Worm (Caenorhabditis elegans) whole organism, L4 larva: ENCODE measurements around the gene Y53C12A.7.

Experiments used
- F26F4.8 ChIP-seq: fragments of 200-800 bp; sonication (Bioruptor generic); conservative IDR thresholded peaks from 2 replicates; pipeline ENCODE4 v1.3.6; 2022; ENCODE audit warnings: missing genetic modification characterization, missing compliant biosample characterization
- R02D3.7 ChIP-seq: fragments of 150-350 bp; sonication (generic microtip); optimal IDR thresholded peaks from 3 replicates; lab custom pipeline; 2014; ENCODE audit warnings: missing biosample characterization, missing genetic modification characterization
- T20F7.1 ChIP-seq: fragments of 200-800 bp; sonication (Bioruptor generic); optimal IDR thresholded peaks from 2 replicates; lab custom pipeline; 2018; ENCODE audit warnings: mild to moderate bottlenecking, missing genetic modification characterization, missing compliant biosample characterization
- T26A8.4 ChIP-seq: fragments of 200-800 bp; sonication (Bioruptor generic); IDR thresholded peaks from 2 replicates; pipeline ENCODE4 v1.3.6; 2022; ENCODE audit warnings: missing genetic modification characterization, missing compliant biosample characterization
- Y48G9A.11 ChIP-seq: fragments of 200-800 bp; sonication (Bioruptor generic); IDR thresholded peaks from 2 replicates; pipeline ENCODE4 v1.3.6; 2022; ENCODE audit warnings: missing genetic modification reagents, missing genetic modification characterization, missing compliant biosample characterization
- Y5F2A.4 ChIP-seq: fragments of 200-800 bp; sonication (Bioruptor generic); optimal IDR thresholded peaks from 2 replicates; lab custom pipeline; 2018; ENCODE audit warnings: mild to moderate bottlenecking, missing genetic modification characterization, missing compliant biosample characterization
- Y75B8A.6 ChIP-seq: fragments of 200-800 bp; sonication (Bioruptor generic); IDR thresholded peaks from 2 replicates; pipeline ENCODE4 v1.3.6; 2022; ENCODE audit warnings: missing genetic modification reagents, missing genetic modification characterization, missing compliant biosample characterization
- ZK546.5 ChIP-seq, 2 experiments: sonication (generic microtip); optimal IDR thresholded peaks; 2 replicates each; lab custom pipeline; 2017; ENCODE audit warnings: missing biosample characterization in 2 of 2, missing genetic modification characterization in 2 of 2
- aha-1 ChIP-seq: fragments of 150-350 bp; peaks from one replicate; lab custom pipeline; 2014; ENCODE audit warnings: missing biosample characterization, missing genetic modification characterization
- attf-4 ChIP-seq: sonication (generic microtip); optimal IDR thresholded peaks from 3 replicates; lab custom pipeline; 2017; ENCODE audit warnings: missing biosample characterization, missing genetic modification characterization
- ceh-44 ChIP-seq: fragments of 200-800 bp; sonication (Bioruptor generic); IDR thresholded peaks from 2 replicates; pipeline ENCODE4 v1.3.6; 2022; ENCODE audit warnings: missing genetic modification reagents, missing genetic modification characterization, missing compliant biosample characterization
- ces-1 ChIP-seq: fragments of 150-350 bp; sonication (generic microtip); optimal IDR thresholded peaks from 4 replicates; lab custom pipeline; 2014; ENCODE audit warnings: missing biosample characterization, missing genetic modification reagents, missing genetic modification characterization
- cey-2 ChIP-seq: sonication (generic microtip); optimal IDR thresholded peaks from 3 replicates; lab custom pipeline; 2017; ENCODE audit warnings: missing genetic modification characterization, mild to moderate bottlenecking, missing compliant biosample characterization, antibody characterized with exemption, borderline replicate concordance; ENCODE audit not compliant: insufficient read depth
- ctbp-1 ChIP-seq: fragments of 200-800 bp; sonication (Bioruptor generic); IDR thresholded peaks from 2 replicates; pipeline ENCODE4 v1.3.6; 2022; ENCODE audit warnings: missing genetic modification reagents, missing genetic modification characterization, missing compliant biosample characterization
- dmd-6 ChIP-seq: fragments of 200-800 bp; sonication (Bioruptor generic); IDR thresholded peaks from 2 replicates; pipeline ENCODE4 v1.3.6; 2022; ENCODE audit warnings: missing genetic modification reagents, missing genetic modification characterization, missing compliant biosample characterization
- egl-27 ChIP-seq: sonication (generic microtip); optimal IDR thresholded peaks from 3 replicates; lab custom pipeline; 2017; ENCODE audit warnings: missing biosample characterization, missing genetic modification reagents, missing genetic modification characterization
- egl-43 ChIP-seq: fragments of 200-800 bp; sonication (Bioruptor generic); IDR thresholded peaks from 2 replicates; pipeline ENCODE4 v1.3.6; 2022; ENCODE audit warnings: missing genetic modification reagents, missing genetic modification characterization, missing compliant biosample characterization
- fkh-10 ChIP-seq: fragments of 150-350 bp; optimal IDR thresholded peaks from 2 replicates; lab custom pipeline; 2014; ENCODE audit warnings: missing biosample characterization, missing genetic modification reagents, missing genetic modification characterization
- gei-8 ChIP-seq: fragments of 200-800 bp; sonication (Bioruptor generic); optimal IDR thresholded peaks from 2 replicates; lab custom pipeline; 2018; ENCODE audit warnings: mild to moderate bottlenecking, missing genetic modification characterization, missing compliant biosample characterization
- hlh-11 ChIP-seq: fragments of 200-800 bp; sonication (Bioruptor generic); optimal IDR thresholded peaks from 2 replicates; lab custom pipeline; 2018; ENCODE audit warnings: mild to moderate bottlenecking, missing genetic modification characterization, missing compliant biosample characterization
- hmg-1.1 ChIP-seq: fragments of 200-800 bp; sonication (Bioruptor generic); IDR thresholded peaks from 2 replicates; pipeline ENCODE4 v1.3.6; 2022; ENCODE audit warnings: missing genetic modification reagents, missing genetic modification characterization, missing compliant biosample characterization
- lin-13 ChIP-seq: fragments of 150-350 bp; optimal IDR thresholded peaks from 2 replicates; lab custom pipeline; 2014; ENCODE audit warnings: missing biosample characterization, missing genetic modification reagents, missing genetic modification characterization
- lin-15B ChIP-seq: fragments of 150-350 bp; sonication (generic microtip); optimal IDR thresholded peaks from 3 replicates; lab custom pipeline; 2014; ENCODE audit warnings: missing biosample characterization, missing genetic modification characterization
- lin-29 ChIP-seq: fragments of 200-800 bp; sonication (Bioruptor generic); IDR thresholded peaks from 2 replicates; pipeline ENCODE4 v1.3.6; 2022; ENCODE audit warnings: missing genetic modification reagents, missing genetic modification characterization, missing compliant biosample characterization
- lsy-2 ChIP-seq, 2 experiments: fragments of 150-350 bp in 1 of 2; sonication (generic microtip) in 1 of 2; optimal IDR thresholded peaks; 2 replicates each; lab custom pipeline; 2014 to 2017; ENCODE audit warnings: missing biosample characterization in 2 of 2, missing genetic modification characterization in 2 of 2
- madf-9 ChIP-seq: fragments of 200-800 bp; sonication (Bioruptor generic); conservative IDR thresholded peaks from 2 replicates; pipeline ENCODE4 v1.3.6; 2022; ENCODE audit warnings: missing genetic modification reagents, missing genetic modification characterization, missing compliant biosample characterization
- mep-1 ChIP-seq: fragments of 150-350 bp; sonication (generic microtip); optimal IDR thresholded peaks from 3 replicates; lab custom pipeline; 2014; ENCODE audit warnings: missing biosample characterization, missing genetic modification characterization
- nhr-10 ChIP-seq: fragments of 150-350 bp; optimal IDR thresholded peaks from 2 replicates; lab custom pipeline; 2014; ENCODE audit warnings: missing biosample characterization, missing genetic modification characterization
- nhr-102 ChIP-seq: sonication (generic microtip); optimal IDR thresholded peaks from 2 replicates; lab custom pipeline; 2016; ENCODE audit warnings: mild to moderate bottlenecking, missing genetic modification characterization, moderate library complexity, missing compliant biosample characterization
- nhr-11 ChIP-seq: fragments of 150-350 bp; optimal IDR thresholded peaks from 2 replicates; lab custom pipeline; 2014; ENCODE audit warnings: missing biosample characterization, missing genetic modification characterization
- nhr-41 ChIP-seq: fragments of 200-800 bp; sonication (Bioruptor generic); IDR thresholded peaks from 2 replicates; pipeline ENCODE4 v1.3.6; 2022; ENCODE audit warnings: missing genetic modification reagents, missing genetic modification characterization, missing compliant biosample characterization
- nhr-76 ChIP-seq: fragments of 150-350 bp; optimal IDR thresholded peaks from 2 replicates; lab custom pipeline; 2014; ENCODE audit warnings: missing biosample characterization, missing genetic modification characterization
- php-3 ChIP-seq: fragments of 200-800 bp; sonication (Bioruptor generic); IDR thresholded peaks from 2 replicates; pipeline ENCODE4 v1.3.6; 2022; ENCODE audit warnings: missing genetic modification reagents, missing genetic modification characterization, missing compliant biosample characterization
- rbr-2 ChIP-seq: sonication (generic microtip); optimal IDR thresholded peaks from 2 replicates; lab custom pipeline; 2016; ENCODE audit warnings: missing genotype, missing genetic modification characterization, missing compliant biosample characterization
- saeg-2 ChIP-seq: fragments of 200-800 bp; sonication (Bioruptor generic); IDR thresholded peaks from 2 replicates; pipeline ENCODE4 v1.3.6; 2022; ENCODE audit warnings: missing genetic modification reagents, missing genetic modification characterization, missing compliant biosample characterization
- skn-1 ChIP-seq: fragments of 150-350 bp; optimal IDR thresholded peaks from 2 replicates; lab custom pipeline; 2014; ENCODE audit warnings: missing biosample characterization, missing genetic modification characterization
- tag-97 ChIP-seq: fragments of 200-800 bp; sonication (Bioruptor generic); IDR thresholded peaks from 2 replicates; pipeline ENCODE4 v1.3.6; 2022; ENCODE audit warnings: missing genetic modification characterization, missing compliant biosample characterization
- tra-1 ChIP-seq: fragments of 200-800 bp; sonication (Bioruptor generic); IDR thresholded peaks from 2 replicates; pipeline ENCODE4 v1.3.6; 2022; ENCODE audit warnings: missing genetic modification reagents, missing genetic modification characterization, missing compliant biosample characterization
- unc-130 ChIP-seq: sonication (generic microtip); optimal IDR thresholded peaks from 2 replicates; lab custom pipeline; 2016; ENCODE audit warnings: missing genetic modification reagents, missing genetic modification characterization, missing compliant biosample characterization
- unc-39 ChIP-seq: sonication (generic microtip); optimal IDR thresholded peaks from 2 replicates; lab custom pipeline; 2017; ENCODE audit warnings: missing biosample characterization, missing genetic modification characterization
- unc-62 ChIP-seq, 3 experiments: fragments of 150-350 bp in 1 of 3; sonication (generic microtip); optimal IDR thresholded peaks in 2 of 3; peaks in 1 of 3; 1 replicate in 1 of 3; 2 replicates in 2 of 3; lab custom pipeline; 2014 to 2017; ENCODE audit warnings: missing biosample characterization in 3 of 3, missing genetic modification characterization in 3 of 3, missing genetic modification reagents in 3 of 3, missing genotype in 1 of 3
- zfp-3 ChIP-seq: fragments of 200-800 bp; sonication (Bioruptor generic); conservative IDR thresholded peaks from 2 replicates; pipeline ENCODE4 v1.3.6; 2022; ENCODE audit warnings: missing genetic modification reagents, missing genetic modification characterization, missing compliant biosample characterization
- zip-2 ChIP-seq: fragments of 150-350 bp; optimal IDR thresholded peaks from 2 replicates; lab custom pipeline; 2014; ENCODE audit warnings: missing biosample characterization, missing genetic modification characterization

Gene Y53C12A.7

ce11 chrII:9724464-9724863, 24.1 kb downstream of the Y53C12A.7 start, which contains the start of gene cutl-2:
TSS of gene cutl-2 (minus strand) at chrII:9724673.
- no peak for TF ChIP-seq rbr-2 (tag; lab: Kevin White, UChicago)
- TF ChIP-seq unc-62 (GFP tag; optimal IDR thresholded peaks at IDR 0.05 in 1 of 2; lab: Kevin White, UChicago) = peak in 1 of 2 experiments; percentile 36
- TF ChIP-seq unc-62 (tag; optimal IDR thresholded peaks at IDR 0.05; lab: Kevin White, UChicago) = no peak

ce11 chrII:9725056-9725455, 24.7 kb downstream of the Y53C12A.7 start:
- TF ChIP-seq egl-27 (no peak), aha-1 (tag; lab: Kevin White, UChicago) (peak; percentile 16)

DNA sequence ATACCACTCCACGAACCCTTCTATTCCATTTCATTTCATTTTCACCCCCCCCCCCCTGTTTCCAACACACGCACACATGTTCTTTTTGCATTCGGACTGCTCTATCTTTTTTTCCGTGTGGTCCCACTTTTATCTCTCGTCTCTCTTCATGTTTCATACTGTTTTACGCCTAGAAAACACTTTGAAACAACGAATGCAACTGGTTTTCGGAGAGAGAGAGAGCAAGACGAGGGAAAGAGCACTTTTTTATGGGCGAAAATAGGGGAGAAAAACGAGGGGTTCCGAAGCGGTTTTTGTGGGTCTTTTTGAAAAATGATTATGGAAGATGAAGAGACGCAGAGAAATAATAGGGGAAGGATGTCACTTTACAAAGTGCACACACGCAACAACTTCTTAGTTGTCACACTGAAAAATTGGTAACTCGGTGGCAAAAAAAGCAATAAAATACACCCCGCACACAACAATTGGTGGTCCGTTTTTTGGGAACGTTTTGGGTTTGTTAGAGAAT, 26.9 kb downstream of the Y53C12A.7 start:
- no peak for TF ChIP-seq ceh-44
- TF ChIP-seq ZK546.5 (tag; optimal IDR thresholded peaks at IDR 0.05; lab: Kevin White, UChicago) = no peak
- TF ChIP-seq attf-4 = no peak
- no peak for TF ChIP-seq F26F4.8 (GFP tag; lab: Robert Waterston, UW)
- 0 out of 2 replicates have a peak, but pooled peaks have one; percentile 42 for TF ChIP-seq tra-1 (GFP tag; lab: Robert Waterston, UW)
- 0 out of 2 replicates have a peak, but pooled peaks have one; percentile 38 for TF ChIP-seq hmg-1.1 (GFP tag; lab: Robert Waterston, UW)
- no peak for TF ChIP-seq unc-39 (tag; lab: Kevin White, UChicago)
- TF ChIP-seq nhr-11 = peak; percentile 8
- TF ChIP-seq zfp-3 (GFP tag; lab: Robert Waterston, UW) = no peak
- TF ChIP-seq Y75B8A.6 = no peak
- no peak for TF ChIP-seq nhr-102
- no peak for TF ChIP-seq R02D3.7 (tag; lab: Kevin White, UChicago)
- TF ChIP-seq lin-15B (tag; lab: Kevin White, UChicago) = no peak
- TF ChIP-seq saeg-2 (GFP tag; lab: Robert Waterston, UW) = no peak
- TF ChIP-seq hlh-11 (tag; lab: Kevin White, UChicago) = peak; percentile 12
- TF ChIP-seq cey-2 (tag; lab: Kevin White, UChicago) = no peak
- no peak for TF ChIP-seq skn-1
- TF ChIP-seq egl-43 = 0 out of 2 replicates have a peak, but pooled peaks have one; percentile 10
- TF ChIP-seq Y5F2A.4 (GFP tag; lab: Kevin White, UChicago) = no peak
- TF ChIP-seq php-3 (GFP tag; lab: Robert Waterston, UW) = no peak
- TF ChIP-seq unc-62 (GFP tag; optimal IDR thresholded peaks at IDR 0.05 in 1 of 2; lab: Kevin White, UChicago) = peak in 1 of 2 experiments; percentile 32
- no peak for TF ChIP-seq unc-62 (tag; optimal IDR thresholded peaks at IDR 0.05; lab: Kevin White, UChicago)
- TF ChIP-seq rbr-2 (tag; lab: Kevin White, UChicago) = no peak
- TF ChIP-seq lsy-2 (tag; optimal IDR thresholded peaks at IDR 0.05; lab: Kevin White, UChicago) = peak in 1 of 2 experiments; percentile 6

DNA sequence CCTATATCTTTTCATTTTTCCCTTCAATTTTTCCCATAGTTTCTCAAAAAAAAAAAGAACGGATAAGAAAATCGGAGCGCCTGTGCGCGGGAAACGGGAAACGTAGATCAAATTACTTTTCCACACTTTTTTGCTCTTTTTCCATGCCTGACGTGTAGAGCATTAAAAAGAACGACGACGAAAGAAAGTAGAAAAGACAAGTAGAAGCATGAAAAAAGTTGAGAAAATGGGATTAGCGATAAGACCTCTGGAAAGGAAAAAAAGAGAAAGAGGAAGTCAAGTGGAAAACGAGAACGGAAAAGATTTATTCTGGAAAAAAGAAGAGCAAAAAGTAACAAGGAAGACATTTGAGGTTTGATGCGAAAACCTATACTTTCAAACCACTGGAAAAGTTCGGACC, 28.2 kb downstream of the Y53C12A.7 start:
- peak in 1 of 2 experiments; percentile 1 for TF ChIP-seq lsy-2 (tag; optimal IDR thresholded peaks at IDR 0.05; lab: Kevin White, UChicago)
- TF ChIP-seq lin-13 (GFP tag; lab: Kevin White, UChicago) = no peak
- peak; percentile 64 for TF ChIP-seq ces-1 (GFP tag; lab: Kevin White, UChicago)
- peak; percentile 83 for TF ChIP-seq fkh-10 (GFP tag; lab: Kevin White, UChicago)
- no peak for TF ChIP-seq nhr-76 (tag; lab: Kevin White, UChicago)
- 0 out of 2 replicates have a peak, but pooled peaks have one; percentile 20 for TF ChIP-seq ctbp-1

DNA sequence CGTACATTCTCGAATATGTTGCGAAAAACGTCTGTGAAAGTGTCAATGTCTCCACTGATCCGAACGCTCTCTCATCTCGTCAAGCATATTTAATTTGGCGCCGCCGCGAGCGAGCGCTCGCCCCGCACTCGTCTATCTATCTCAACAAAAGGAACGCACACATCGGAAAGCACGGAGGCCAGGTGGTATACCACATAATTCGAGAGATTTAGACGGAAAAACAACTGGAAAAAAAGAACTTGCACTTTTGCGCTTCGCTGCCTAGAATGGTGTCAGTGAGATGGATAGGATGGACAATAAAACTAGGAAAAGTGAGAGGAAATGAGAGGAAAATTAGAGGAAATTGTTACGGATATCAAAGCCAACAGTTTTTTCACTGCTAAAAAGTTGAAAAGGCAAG, 28.9 kb downstream of the Y53C12A.7 start:
- no peak for TF ChIP-seq rbr-2 (tag; lab: Kevin White, UChicago)
- TF ChIP-seq T20F7.1 (GFP tag; lab: Kevin White, UChicago) = no peak
- no peak for TF ChIP-seq nhr-11
- no peak for TF ChIP-seq attf-4
- TF ChIP-seq mep-1 = no peak
- no peak for TF ChIP-seq nhr-41 (GFP tag; lab: Robert Waterston, UW)
- no peak for TF ChIP-seq F26F4.8 (GFP tag; lab: Robert Waterston, UW)
- no peak for TF ChIP-seq unc-39 (tag; lab: Kevin White, UChicago)
- no peak for TF ChIP-seq zip-2 (tag; lab: Kevin White, UChicago)
- no peak for TF ChIP-seq lin-29 (GFP tag; lab: Robert Waterston, UW)
- peak; percentile 12 for TF ChIP-seq hlh-11 (tag; lab: Kevin White, UChicago)
- no peak for TF ChIP-seq nhr-10 (tag; lab: Kevin White, UChicago)
- no peak for TF ChIP-seq unc-130 (GFP tag; lab: Kevin White, UChicago)
- TF ChIP-seq gei-8 (GFP tag; lab: Kevin White, UChicago) = no peak
- no peak for TF ChIP-seq tag-97 (GFP tag; lab: Robert Waterston, UW)
- no peak for TF ChIP-seq madf-9 (GFP tag; lab: Robert Waterston, UW)
- no peak for TF ChIP-seq T26A8.4 (GFP tag; lab: Robert Waterston, UW)
- no peak for TF ChIP-seq Y48G9A.11 (GFP tag; lab: Robert Waterston, UW)
- TF ChIP-seq zfp-3 (GFP tag; lab: Robert Waterston, UW) = no peak
- TF ChIP-seq dmd-6 (GFP tag; lab: Robert Waterston, UW) = no peak
